Worm (Caenorhabditis elegans): ENCODE results near the gene Y49E10.30.

Y49E10.30 gene

DNA sequence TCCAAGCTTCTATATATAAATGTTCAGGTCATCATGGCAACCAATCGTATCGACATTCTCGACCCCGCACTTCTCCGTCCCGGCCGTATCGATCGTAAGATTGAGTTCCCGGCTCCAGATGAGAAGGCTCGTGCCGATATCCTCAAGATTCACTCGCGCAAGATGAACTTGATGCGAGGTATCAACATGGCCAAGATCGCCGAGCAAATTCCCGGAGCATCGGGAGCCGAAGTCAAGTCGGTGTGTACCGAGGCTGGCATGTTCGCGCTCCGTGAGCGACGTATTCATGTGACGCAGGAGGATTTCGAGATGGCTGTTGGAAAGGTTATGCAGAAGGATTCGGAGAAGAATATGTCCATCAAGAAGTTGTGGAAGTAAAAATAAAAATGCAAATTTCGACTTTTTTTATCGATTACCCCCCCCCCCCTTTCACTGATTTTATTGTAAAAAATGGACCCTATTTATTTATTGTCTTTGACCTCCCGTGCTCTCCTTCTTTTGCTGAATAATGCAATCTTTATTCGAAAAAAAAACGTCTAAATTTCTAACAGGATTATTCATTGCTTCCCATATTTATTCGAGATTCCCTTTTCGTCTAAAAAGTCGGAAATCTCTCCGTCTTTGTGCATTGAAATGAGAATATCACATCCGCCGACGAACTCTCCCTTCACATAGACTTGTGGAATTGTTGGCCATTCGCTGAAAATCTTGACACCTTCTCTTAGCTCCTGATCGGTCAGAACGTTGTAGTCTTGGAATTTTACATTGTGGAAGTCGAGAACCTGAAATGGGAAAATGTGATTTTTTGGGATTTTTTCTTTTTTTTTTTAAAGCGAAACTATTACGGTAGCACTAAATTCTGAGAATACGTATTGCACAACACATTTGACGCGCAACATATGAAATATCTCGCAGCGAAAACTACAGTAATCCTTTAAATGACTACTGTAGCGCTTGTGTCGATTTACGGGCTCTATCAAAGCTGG is 14.3 kb upstream of the Y49E10.30 start:
- no peak for TF ChIP-seq bed-2 (GFP tag; IDR thresholded peaks at IDR 0.05)
- TF ChIP-seq sdz-38 (tag; optimal IDR thresholded peaks at IDR 0.05), result no peak
- peak; percentile 43; the same call in 1 of the 2 replicates for TF ChIP-seq madf-6 (GFP tag; IDR thresholded peaks at IDR 0.05)
- TF ChIP-seq cebp-1 (GFP tag; IDR thresholded peaks at IDR 0.05), result no peak
- TF ChIP-seq cebp-1 (tag; optimal IDR thresholded peaks at IDR 0.05), result peak; percentile 20
- TF ChIP-seq snpc-1.1 (tag; optimal IDR thresholded peaks at IDR 0.05; ENCODE audit: insufficient read depth), result no peak
- 0 out of 2 replicates have a peak, but pooled peaks have one; percentile 16 for TF ChIP-seq lin-26 (GFP tag; IDR thresholded peaks at IDR 0.05)
- TF ChIP-seq hsf-1 (GFP tag; IDR thresholded peaks at IDR 0.05), result peak; percentile 65
- peak; percentile 1 for TF ChIP-seq dpl-1 (GFP tag; optimal IDR thresholded peaks at IDR 0.05)
- no peak for TF ChIP-seq aptf-3 (GFP tag; IDR thresholded peaks at IDR 0.05)
- TF ChIP-seq pbrm-1 (GFP tag; IDR thresholded peaks at IDR 0.05), result peak; percentile 15; the same call in 1 of the 2 replicates
- TF ChIP-seq F52B5.7 (tag; optimal IDR thresholded peaks at IDR 0.05), result peak; percentile 31
- no peak for TF ChIP-seq ama-1 (optimal IDR thresholded peaks at IDR 0.05)
- TF ChIP-seq ama-1 (GFP tag; optimal IDR thresholded peaks at IDR 0.05), result peak in 1 of 2 experiments; percentile 46
- TF ChIP-seq hlh-12 (tag; optimal IDR thresholded peaks at IDR 0.05), result no peak
- 0 out of 2 replicates have a peak, but pooled peaks have one; percentile 23 for TF ChIP-seq F37B4.10 (GFP tag; IDR thresholded peaks at IDR 0.05)
- TF ChIP-seq mcd-1 (GFP tag; IDR thresholded peaks at IDR 0.05), result peak; percentile 7; the same call in 1 of the 2 replicates
- TF ChIP-seq F49E8.2 (tag; optimal IDR thresholded peaks at IDR 0.05; ENCODE audit: insufficient read depth), result peak; percentile 60
- no peak for TF ChIP-seq Y79H2A.3 (GFP tag; conservative IDR thresholded peaks at IDR 0.05)
- TF ChIP-seq ztf-18 (tag; optimal IDR thresholded peaks at IDR 0.05), result no peak
- 0 out of 2 replicates have a peak, but pooled peaks have one; percentile 8 for TF ChIP-seq egrh-3 (GFP tag; IDR thresholded peaks at IDR 0.05)
- TF ChIP-seq pha-4 (tag; optimal IDR thresholded peaks at IDR 0.05), result no peak
- TF ChIP-seq ztf-25 (GFP tag; IDR thresholded peaks at IDR 0.05), result 0 out of 2 replicates have a peak, but pooled peaks have one; percentile 13
- TF ChIP-seq rcor-1 (GFP tag; IDR thresholded peaks at IDR 0.05), result no peak
- peak; percentile 3 for TF ChIP-seq die-1 (tag; optimal IDR thresholded peaks at IDR 0.05)
- peak; percentile 48 for TF ChIP-seq him-1 (tag; optimal IDR thresholded peaks at IDR 0.05)
- peak; percentile 63 for TF ChIP-seq zfh-2 (GFP tag; conservative IDR thresholded peaks at IDR 0.05)
- no peak for TF ChIP-seq egl-44 (GFP tag; IDR thresholded peaks at IDR 0.05)
- TF ChIP-seq F39B2.1 (GFP tag; IDR thresholded peaks at IDR 0.05), result no peak
- peak; percentile 61 for TF ChIP-seq ekl-4 (GFP tag; IDR thresholded peaks at IDR 0.05)
- TF ChIP-seq rec-8 (tag; optimal IDR thresholded peaks at IDR 0.05), result no peak
- peak; percentile 65 for TF ChIP-seq fkh-3 (tag; optimal IDR thresholded peaks at IDR 0.05)
- TF ChIP-seq nhr-90 (tag; optimal IDR thresholded peaks at IDR 0.05), result no peak
- TF ChIP-seq B0336.3 (GFP tag; IDR thresholded peaks at IDR 0.05), result peak; percentile 53; the same call in 1 of the 2 replicates
- no peak for TF ChIP-seq F23B12.7 (tag; optimal IDR thresholded peaks at IDR 0.05; ENCODE audit: insufficient read depth)
- TF ChIP-seq madf-3 (GFP tag; IDR thresholded peaks at IDR 0.05), result peak; percentile 76
- no peak for TF ChIP-seq Y67H2A.10 (GFP tag; conservative IDR thresholded peaks at IDR 0.05)
- TF ChIP-seq Y53G8AR.9 (GFP tag; conservative IDR thresholded peaks at IDR 0.05), result peak; percentile 43; the same call in 1 of the 2 replicates
